Fruit fly (Drosophila melanogaster) whole organism, embryonic: ENCODE results near the gene CG42553.

Experiments
- Aef1 ChIP-seq: fragments of 200-800 bp; sonication (Bioruptor generic); IDR thresholded peaks from 3 replicates; pipeline ENCODE4 v1.3.6; 2022; ENCODE audit warnings: missing biosample characterization, missing genetic modification characterization
- Atf-2 ChIP-seq: fragments of 200-800 bp; sonication (Bioruptor generic); optimal IDR thresholded peaks from 2 replicates; lab custom pipeline; 2016; ENCODE audit warnings: missing biosample characterization, missing genetic modification characterization
- BtbVII ChIP-seq: fragments of 200-800 bp; sonication (Bioruptor generic); optimal IDR thresholded peaks from 3 replicates; lab custom pipeline; 2017; ENCODE audit warnings: missing biosample characterization, mild to moderate bottlenecking, missing genetic modification characterization
- CG11247 ChIP-seq: fragments of 200-800 bp; sonication (Bioruptor generic); IDR thresholded peaks from 2 replicates; pipeline ENCODE4 v1.3.6; 2022; ENCODE audit warnings: missing biosample characterization, missing genetic modification characterization
- CG12219 ChIP-seq: fragments of 200-800 bp; sonication (Bioruptor generic); optimal IDR thresholded peaks from 3 replicates; lab custom pipeline; 2018; ENCODE audit warnings: missing biosample characterization, mild to moderate bottlenecking, missing genetic modification characterization
- CG12236 ChIP-seq: fragments of 200-800 bp; sonication (Bioruptor generic); optimal IDR thresholded peaks from 2 replicates; lab custom pipeline; 2016; ENCODE audit warnings: missing biosample characterization, missing genetic modification characterization
- CG1602 ChIP-seq: fragments of 200-800 bp; sonication (Bioruptor generic); optimal IDR thresholded peaks from 3 replicates; lab custom pipeline; 2016; ENCODE audit warnings: missing biosample characterization, missing genetic modification characterization
- CG16779 ChIP-seq: fragments of 200-800 bp; sonication (Bioruptor generic); IDR thresholded peaks from 2 replicates; pipeline ENCODE4 v1.3.6; 2022; ENCODE audit warnings: missing biosample characterization, missing genetic modification characterization
- CG18476 ChIP-seq: fragments of 200-800 bp; sonication (Bioruptor generic); optimal IDR thresholded peaks from 2 replicates; lab custom pipeline; 2016; ENCODE audit warnings: missing biosample characterization, mild to moderate bottlenecking, missing genetic modification characterization
- CG2202 ChIP-seq: fragments of 200-800 bp; sonication (Bioruptor generic); optimal IDR thresholded peaks from 2 replicates; lab custom pipeline; 2018; ENCODE audit warnings: missing biosample characterization, mild to moderate bottlenecking, missing genetic modification characterization
- CG2678 ChIP-seq: fragments of 200-800 bp; sonication (Bioruptor generic); optimal IDR thresholded peaks from 3 replicates; lab custom pipeline; 2019; ENCODE audit warnings: missing biosample characterization, mild to moderate bottlenecking, missing genetic modification characterization, moderate library complexity
- CG30431 ChIP-seq: fragments of 200-800 bp; sonication (Bioruptor generic); optimal IDR thresholded peaks from 2 replicates; lab custom pipeline; 2017; ENCODE audit warnings: missing biosample characterization, missing genetic modification characterization
- CG32532 ChIP-seq: fragments of 200-800 bp; sonication (Bioruptor generic); IDR thresholded peaks from 2 replicates; pipeline ENCODE4 v1.3.6; 2022; ENCODE audit warnings: missing biosample characterization, missing genetic modification characterization
- CG34376 ChIP-seq: fragments of 200-800 bp; sonication (Bioruptor generic); optimal IDR thresholded peaks from 2 replicates; lab custom pipeline; 2018; ENCODE audit warnings: missing biosample characterization, mild to moderate bottlenecking, missing genetic modification characterization
- CG4282 ChIP-seq: fragments of 200-800 bp; sonication (Bioruptor generic); optimal IDR thresholded peaks from 2 replicates; lab custom pipeline; 2016; ENCODE audit warnings: missing biosample characterization, missing genetic modification characterization
- CG5953 ChIP-seq: fragments of 200-800 bp; sonication (Bioruptor generic); IDR thresholded peaks from 2 replicates; pipeline ENCODE4 v1.3.6; 2022; ENCODE audit warnings: missing biosample characterization, missing genetic modification characterization
- CG6254 ChIP-seq: fragments of 200-800 bp; sonication (Bioruptor generic); optimal IDR thresholded peaks from 3 replicates; lab custom pipeline; 2017; ENCODE audit warnings: mild to moderate bottlenecking, missing biosample characterization, missing genetic modification reagents, missing genetic modification characterization
- CG6654 ChIP-seq: fragments of 200-800 bp; sonication (Bioruptor generic); optimal IDR thresholded peaks from 2 replicates; lab custom pipeline; 2017; ENCODE audit warnings: missing biosample characterization, mild to moderate bottlenecking, missing genetic modification characterization
- CG6854 ChIP-seq: fragments of 200-800 bp; sonication (Bioruptor generic); optimal IDR thresholded peaks from 3 replicates; lab custom pipeline; 2017; ENCODE audit warnings: missing biosample characterization, mild to moderate bottlenecking, missing genetic modification characterization
- CG7963 ChIP-seq: fragments of 200-800 bp; sonication (Bioruptor generic); IDR thresholded peaks from 3 replicates; pipeline ENCODE4 v1.3.6; 2022; ENCODE audit warnings: missing biosample characterization, missing genetic modification characterization; ENCODE audit not compliant: partially characterized antibody
- CG8765 ChIP-seq: fragments of 200-800 bp; sonication (Bioruptor generic); IDR thresholded peaks from 2 replicates; pipeline ENCODE4 v1.3.6; 2022; ENCODE audit warnings: missing biosample characterization, missing genetic modification characterization
- CG9932 ChIP-seq: fragments of 200-800 bp; sonication (Bioruptor generic); IDR thresholded peaks from 2 replicates; pipeline ENCODE4 v1.3.6; 2022; ENCODE audit warnings: missing biosample characterization, missing genetic modification characterization
- D ChIP-seq, 2 experiments: fragments of 200-800 bp in 1 of 2; fragments of >200 bp in 1 of 2; sonication (Bioruptor generic) in 1 of 2; optimal IDR thresholded peaks; 2 replicates in 1 of 2; 3 replicates in 1 of 2; lab custom pipeline; 2017; ENCODE audit warnings: mild to moderate bottlenecking in 1 of 2, missing biosample characterization in 1 of 2, missing genetic modification characterization in 1 of 2, missing genetic modification reagents in 1 of 2
- Dbx ChIP-seq: fragments of 200-800 bp; sonication (Bioruptor generic); IDR thresholded peaks from 3 replicates; pipeline ENCODE4 v1.3.6; 2022; ENCODE audit warnings: missing biosample characterization, missing genetic modification characterization
- Drgx ChIP-seq: fragments of 200-800 bp; sonication (Bioruptor generic); IDR thresholded peaks from 2 replicates; pipeline ENCODE4 v1.3.6; 2022; ENCODE audit warnings: missing biosample characterization, missing genetic modification characterization
- Fer3 ChIP-seq: fragments of 200-800 bp; sonication (Bioruptor generic); optimal IDR thresholded peaks from 2 replicates; lab custom pipeline; 2018; ENCODE audit warnings: missing biosample characterization, mild to moderate bottlenecking, missing genetic modification characterization, moderate library complexity
- HLH4C ChIP-seq: fragments of 200-800 bp; sonication (Bioruptor generic); IDR thresholded peaks from 3 replicates; pipeline ENCODE4 v1.3.6; 2022; ENCODE audit warnings: missing biosample characterization, missing genetic modification characterization; ENCODE audit not compliant: partially characterized antibody
- HLH54F ChIP-seq: fragments of 200-800 bp; sonication (Bioruptor generic); optimal IDR thresholded peaks from 3 replicates; lab custom pipeline; 2016; ENCODE audit warnings: missing biosample characterization, missing genetic modification characterization
- Lpt ChIP-seq: fragments of >200 bp; optimal IDR thresholded peaks from 2 replicates; lab custom pipeline; 2018; ENCODE audit warnings: missing biosample characterization, missing genetic modification characterization
- MBD-R2 ChIP-seq: fragments of 200-800 bp; sonication (Bioruptor generic); IDR thresholded peaks from 2 replicates; pipeline ENCODE4 v1.3.6; 2022; ENCODE audit warnings: missing biosample characterization, missing genetic modification characterization
- Mrtf ChIP-seq: fragments of 200-800 bp; sonication (Bioruptor generic); IDR thresholded peaks from 3 replicates; pipeline ENCODE4 v1.3.6; 2022; ENCODE audit warnings: missing biosample characterization, missing genetic modification characterization
- Myb ChIP-seq: fragments of 200-800 bp; sonication (Bioruptor generic); optimal IDR thresholded peaks from 2 replicates; lab custom pipeline; 2016; ENCODE audit warnings: missing biosample characterization, missing genetic modification characterization
- NC2α ChIP-seq: fragments of 200-800 bp; sonication (Bioruptor generic); optimal IDR thresholded peaks from 2 replicates; lab custom pipeline; 2016; ENCODE audit warnings: missing biosample characterization, missing genetic modification characterization
- Nf-YA ChIP-seq: fragments of 200-800 bp; sonication (Bioruptor generic); IDR thresholded peaks from 2 replicates; pipeline ENCODE4 v1.3.6; 2022; ENCODE audit warnings: missing biosample characterization, missing genetic modification characterization
- Nf-YB ChIP-seq: fragments of 200-800 bp; sonication (Bioruptor generic); optimal IDR thresholded peaks from 3 replicates; lab custom pipeline; 2019; ENCODE audit warnings: missing biosample characterization, mild to moderate bottlenecking, missing genetic modification characterization, moderate library complexity
- Scr ChIP-seq: fragments of 200-800 bp; sonication (Bioruptor generic); IDR thresholded peaks from 2 replicates; pipeline ENCODE4 v1.3.6; 2022; ENCODE audit warnings: missing biosample characterization, missing genetic modification characterization; ENCODE audit not compliant: partially characterized antibody
- Six4 ChIP-seq: fragments of 200-800 bp; sonication (Bioruptor generic); optimal IDR thresholded peaks from 2 replicates; lab custom pipeline; 2016; ENCODE audit warnings: missing biosample characterization, missing genetic modification characterization
- Sox100B ChIP-seq: fragments of 200-800 bp; sonication (Bioruptor generic); optimal IDR thresholded peaks from 3 replicates; lab custom pipeline; 2018; ENCODE audit warnings: missing biosample characterization, mild to moderate bottlenecking, missing genetic modification characterization
- Sry-δ ChIP-seq: fragments of 200-800 bp; sonication (Bioruptor generic); optimal IDR thresholded peaks from 2 replicates; lab custom pipeline; 2016; ENCODE audit warnings: missing biosample characterization, missing genetic modification characterization
- bbx ChIP-seq: fragments of 200-800 bp; sonication (Bioruptor generic); IDR thresholded peaks from 2 replicates; pipeline ENCODE4 v1.3.6; 2022; ENCODE audit warnings: missing biosample characterization, missing genetic modification characterization; ENCODE audit not compliant: partially characterized antibody
- ems ChIP-seq: fragments of 200-800 bp; sonication (Bioruptor generic); optimal IDR thresholded peaks from 3 replicates; lab custom pipeline; 2016; ENCODE audit warnings: missing biosample characterization, missing genetic modification characterization
- gro ChIP-seq: fragments of 200-800 bp; sonication (Bioruptor generic); optimal IDR thresholded peaks from 2 replicates; lab custom pipeline; 2016; ENCODE audit warnings: missing biosample characterization, missing genetic modification characterization
- ind ChIP-seq: fragments of 200-800 bp; sonication (Bioruptor generic); optimal IDR thresholded peaks from 3 replicates; lab custom pipeline; 2016; ENCODE audit warnings: missing biosample characterization, missing genetic modification characterization
- maf-S ChIP-seq: fragments of 200-800 bp; sonication (Bioruptor generic); optimal IDR thresholded peaks from 2 replicates; lab custom pipeline; 2016; ENCODE audit warnings: missing biosample characterization, missing genetic modification characterization
- mld ChIP-seq: fragments of 200-800 bp; sonication (Bioruptor generic); IDR thresholded peaks from 3 replicates; pipeline ENCODE4 v1.3.6; 2022; ENCODE audit warnings: missing biosample characterization, missing genetic modification characterization; ENCODE audit not compliant: partially characterized antibody
- repo ChIP-seq: fragments of 200-800 bp; sonication (Bioruptor generic); optimal IDR thresholded peaks from 2 replicates; lab custom pipeline; 2016; ENCODE audit warnings: missing biosample characterization, missing genetic modification characterization
- rib ChIP-seq: fragments of 200-800 bp; sonication (Bioruptor generic); IDR thresholded peaks from 2 replicates; pipeline ENCODE4 v1.3.6; 2022; ENCODE audit warnings: missing biosample characterization, missing genetic modification characterization
- sob ChIP-seq: fragments of 200-800 bp; sonication (Bioruptor generic); IDR thresholded peaks from 2 replicates; pipeline ENCODE4 v1.3.6; 2022; ENCODE audit warnings: missing biosample characterization, missing genetic modification characterization
- zfh2 ChIP-seq: fragments of 200-800 bp; sonication (Bioruptor generic); optimal IDR thresholded peaks from 2 replicates; lab custom pipeline; 2016; ENCODE audit warnings: missing biosample characterization, missing genetic modification characterization

The CG42553 gene

DNA sequence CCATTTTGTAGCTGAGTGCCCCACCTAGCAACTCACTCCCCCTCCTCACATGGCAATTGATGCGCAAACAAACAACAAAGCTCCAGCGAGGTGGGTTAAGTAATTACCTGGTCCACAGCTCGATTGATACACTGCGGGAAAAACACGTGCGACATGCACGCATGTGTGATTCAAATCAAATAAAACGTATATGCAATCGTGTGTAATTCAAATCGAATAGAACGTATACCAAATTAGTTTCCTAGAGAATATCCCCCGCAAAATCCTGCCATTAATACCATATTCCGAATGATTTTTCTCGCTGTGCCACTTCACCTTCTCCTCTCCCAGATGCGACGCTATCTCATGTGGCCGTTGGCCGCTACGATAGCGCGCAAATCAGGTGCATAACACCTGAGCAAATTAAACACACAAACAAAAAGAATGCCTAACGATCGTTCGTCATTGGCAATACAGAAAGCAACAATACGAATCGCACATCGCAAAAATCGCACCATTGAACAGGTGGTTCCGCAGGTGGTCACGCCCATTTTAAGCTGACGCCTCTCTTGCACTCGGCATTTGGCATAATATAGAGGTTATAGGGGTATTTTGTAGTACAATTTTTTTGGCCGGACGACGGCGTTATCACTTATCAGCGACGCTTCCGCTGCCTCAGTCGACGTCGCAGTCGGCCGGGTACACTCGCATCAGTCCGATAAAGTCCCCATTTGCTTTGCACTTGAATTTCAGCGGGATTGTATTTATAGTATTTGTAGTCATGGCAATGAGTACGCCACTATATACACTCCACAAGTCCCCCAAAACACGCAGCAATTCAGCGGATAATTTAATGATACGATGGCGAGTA is 49.6 kb upstream of the CG42553 start (continued):
- no peak for TF ChIP-seq bbx
- TF ChIP-seq mld (GFP tag; lab: Robert Waterston, UW): no peak
- no peak for TF ChIP-seq CG4282 (GFP tag; lab: Kevin White, UChicago)
- peak; percentile 48; the same call in 1 of the 2 replicates for TF ChIP-seq MBD-R2
- peak; percentile 49 for TF ChIP-seq repo (GFP tag; lab: Kevin White, UChicago)
- peak; percentile 65 for TF ChIP-seq CG5953 (GFP tag; lab: Robert Waterston, UW)
- peak; percentile 64 for TF ChIP-seq CG9932 (GFP tag; lab: Robert Waterston, UW)
- no peak for TF ChIP-seq CG34376 (GFP tag; lab: Kevin White, UChicago)
- TF ChIP-seq Drgx (GFP tag; lab: Robert Waterston, UW): peak; percentile 88
- peak; percentile 57 for TF ChIP-seq HLH54F (GFP tag; lab: Kevin White, UChicago)
- peak; percentile 5 for TF ChIP-seq maf-S (GFP tag; lab: Kevin White, UChicago)
- no peak for TF ChIP-seq CG6854 (GFP tag; lab: Kevin White, UChicago)
- TF ChIP-seq CG6254 (GFP tag; lab: Kevin White, UChicago): peak; percentile 8
- TF ChIP-seq Nf-YA (GFP tag; lab: Robert Waterston, UW): 0 out of 2 replicates have a peak, but pooled peaks have one; percentile 27
- no peak for TF ChIP-seq HLH4C (GFP tag; lab: Robert Waterston, UW)
- TF ChIP-seq CG18476 (GFP tag; lab: Kevin White, UChicago): peak; percentile 25
- TF ChIP-seq CG12236 (GFP tag; lab: Kevin White, UChicago): peak; percentile 33
- peak; percentile 75 for TF ChIP-seq ind
- TF ChIP-seq CG32532 (GFP tag; lab: Robert Waterston, UW): peak; percentile 69
- peak; percentile 61 for TF ChIP-seq Atf-2 (GFP tag; lab: Kevin White, UChicago)
- TF ChIP-seq Scr (GFP tag; lab: Robert Waterston, UW): no peak
- peak; percentile 74 for TF ChIP-seq CG12219 (GFP tag; lab: Kevin White, UChicago)
- peak; percentile 28 for TF ChIP-seq Six4 (GFP tag; lab: Kevin White, UChicago)
- peak; percentile 80 for TF ChIP-seq Dbx (GFP tag; lab: Robert Waterston, UW)
- no peak for TF ChIP-seq CG2202
- TF ChIP-seq ems (GFP tag; lab: Kevin White, UChicago): peak; percentile 4
- peak; percentile 69 for TF ChIP-seq CG2678 (tag; lab: Kevin White, UChicago)
- peak; percentile 58 for TF ChIP-seq CG30431 (GFP tag; lab: Kevin White, UChicago)
- TF ChIP-seq Sox100B: peak; percentile 55
- TF ChIP-seq CG16779: no peak
- TF ChIP-seq Aef1 (GFP tag; lab: Robert Waterston, UW): peak; percentile 56; the same call in 2 of the 3 replicates
- TF ChIP-seq sob (GFP tag; lab: Robert Waterston, UW): peak; percentile 74
- peak; percentile 65; the same call in 1 of the 2 replicates for TF ChIP-seq CG11247 (GFP tag; lab: Robert Waterston, UW)
- peak; percentile 33 for TF ChIP-seq Sry-δ
- no peak for TF ChIP-seq gro
- peak; percentile 17 for TF ChIP-seq NC2α (GFP tag; lab: Kevin White, UChicago)
- TF ChIP-seq Fer3: peak; percentile 44
- peak; percentile 31 for TF ChIP-seq Nf-YB
- TF ChIP-seq CG6654 (GFP tag; lab: Kevin White, UChicago): no peak
- no peak for TF ChIP-seq Lpt (GFP tag; lab: Kevin White, UChicago)
- no peak for TF ChIP-seq D (optimal IDR thresholded peaks at IDR 0.05; lab: Kevin White, UChicago)
- TF ChIP-seq D (GFP tag; optimal IDR thresholded peaks at IDR 0.05; lab: Kevin White, UChicago): no peak
- peak; percentile 14; the same call in 1 of the 2 replicates for TF ChIP-seq rib (GFP tag; lab: Robert Waterston, UW)
- peak; percentile 71 for TF ChIP-seq zfh2 (GFP tag; lab: Kevin White, UChicago)
- TF ChIP-seq BtbVII: peak; percentile 50
- TF ChIP-seq CG7963 (GFP tag; lab: Robert Waterston, UW): no peak
- peak; percentile 70; the same call in 2 of the 3 replicates for TF ChIP-seq Mrtf
- peak; percentile 43 for TF ChIP-seq CG1602 (GFP tag; lab: Kevin White, UChicago)
- TF ChIP-seq Myb (GFP tag; lab: Kevin White, UChicago): peak; percentile 62
- 0 out of 2 replicates have a peak, but pooled peaks have one; percentile 18 for TF ChIP-seq CG8765
